Fruit fly (Drosophila melanogaster): ENCODE data around the gene CG6055.
A peak's percentile ranks its signal among the peaks of the same experiment; 100 is the strongest.

The CG6055 gene

dm6 chr2L:7505976-7506375 lies 39.6 kb downstream of the CG6055 start:
- TF ChIP-seq CG17806 (tag; optimal IDR thresholded peaks at IDR 0.05) (peak; percentile 27), Snoo (tag; optimal IDR thresholded peaks at IDR 0.05) (no peak), CG8159 (tag; optimal IDR thresholded peaks at IDR 0.05) (peak; percentile 45), CG8301 (tag; optimal IDR thresholded peaks at IDR 0.05) (peak; percentile 13), Pif1A (GFP tag; optimal IDR thresholded peaks at IDR 0.05) (no peak), CG10348 (GFP tag; IDR thresholded peaks at IDR 0.05) (no peak), CG14655 (GFP tag; optimal IDR thresholded peaks at IDR 0.05) (peak; percentile 22), Pif1B (GFP tag; optimal IDR thresholded peaks at IDR 0.05) (no peak), CG12605 (GFP tag; IDR thresholded peaks at IDR 0.05) (no peak), D1 (tag; optimal IDR thresholded peaks at IDR 0.05) (no peak), Ets98B (GFP tag; IDR thresholded peaks at IDR 0.05) (no peak)

dm6 chr2L:7507447-7507846 lies 41.1 kb downstream of the CG6055 start:
- TF ChIP-seq CG10348 (GFP tag; IDR thresholded peaks at IDR 0.05) (no peak), CG13204 (GFP tag; optimal IDR thresholded peaks at IDR 0.05) (no peak), Pif1A (GFP tag; optimal IDR thresholded peaks at IDR 0.05) (no peak), Ets98B (GFP tag; IDR thresholded peaks at IDR 0.05) (no peak), CG32121 (GFP tag; IDR thresholded peaks at IDR 0.05) (no peak), CG34367 (tag; optimal IDR thresholded peaks at IDR 0.05) (no peak), CG14655 (GFP tag; optimal IDR thresholded peaks at IDR 0.05) (no peak), fd96Ca (GFP tag; IDR thresholded peaks at IDR 0.05) (no peak), EcR (GFP tag; optimal IDR thresholded peaks at IDR 0.05) (no peak), CG12605 (GFP tag; IDR thresholded peaks at IDR 0.05) (no peak), CG8301 (tag; optimal IDR thresholded peaks at IDR 0.05) (no peak), Snoo (tag; optimal IDR thresholded peaks at IDR 0.05) (no peak)

dm6 chr2L:7508463-7508862 lies 42.1 kb downstream of the CG6055 start:
- TF ChIP-seq gl (tag; optimal IDR thresholded peaks at IDR 0.05) (no peak), CG34367 (tag; optimal IDR thresholded peaks at IDR 0.05) (no peak)

- TF ChIP-seq CG10348 (GFP tag; IDR thresholded peaks at IDR 0.05) (no peak), CG17806 (tag; optimal IDR thresholded peaks at IDR 0.05) (no peak), Snoo (tag; optimal IDR thresholded peaks at IDR 0.05) (no peak), CG13204 (GFP tag; optimal IDR thresholded peaks at IDR 0.05) (no peak), D1 (tag; optimal IDR thresholded peaks at IDR 0.05) (no peak), CG34367 (tag; optimal IDR thresholded peaks at IDR 0.05) (no peak), Pif1B (GFP tag; optimal IDR thresholded peaks at IDR 0.05) (no peak), CG8301 (tag; optimal IDR thresholded peaks at IDR 0.05) (no peak), CG9948 (tag; optimal IDR thresholded peaks at IDR 0.05) (no peak), EcR (GFP tag; optimal IDR thresholded peaks at IDR 0.05) (no peak), Ets98B (GFP tag; IDR thresholded peaks at IDR 0.05) (no peak), rn (GFP tag; IDR thresholded peaks at IDR 0.05) (no peak), Pif1A (GFP tag; optimal IDR thresholded peaks at IDR 0.05) (no peak), gl (tag; optimal IDR thresholded peaks at IDR 0.05) (no peak), CG14655 (GFP tag; optimal IDR thresholded peaks at IDR 0.05) (no peak), CG12605 (GFP tag; IDR thresholded peaks at IDR 0.05) (no peak), CG4496 (GFP tag; IDR thresholded peaks at IDR 0.05) (no peak), CG8159 (tag; optimal IDR thresholded peaks at IDR 0.05) (no peak)
Observed at dm6 chr2L:7508867-7509266, 42.5 kb downstream of the CG6055 start.

- peak; percentile 71 for TF ChIP-seq CG8159 (tag; optimal IDR thresholded peaks at IDR 0.05)
- peak; percentile 23 for TF ChIP-seq Pif1B (GFP tag; optimal IDR thresholded peaks at IDR 0.05)
- TF ChIP-seq Pif1A (GFP tag; optimal IDR thresholded peaks at IDR 0.05) = peak; percentile 65
- TF ChIP-seq CG12605 (GFP tag; IDR thresholded peaks at IDR 0.05) = peak; percentile 31; the same call in 1 of the 2 replicates
- peak; percentile 34 for TF ChIP-seq gl (tag; optimal IDR thresholded peaks at IDR 0.05)
- TF ChIP-seq CG8301 (tag; optimal IDR thresholded peaks at IDR 0.05) = peak; percentile 62
- TF ChIP-seq CG34367 (tag; optimal IDR thresholded peaks at IDR 0.05) = peak; percentile 23
- TF ChIP-seq CG32121 (GFP tag; IDR thresholded peaks at IDR 0.05) = peak; percentile 73
- TF ChIP-seq D1 (tag; optimal IDR thresholded peaks at IDR 0.05) = no peak
- peak; percentile 84 for TF ChIP-seq CG4496 (GFP tag; IDR thresholded peaks at IDR 0.05)
- peak; percentile 69 for TF ChIP-seq Ets98B (GFP tag; IDR thresholded peaks at IDR 0.05)
- TF ChIP-seq CG14655 (GFP tag; optimal IDR thresholded peaks at IDR 0.05) = peak; percentile 56
- TF ChIP-seq CG13204 (GFP tag; optimal IDR thresholded peaks at IDR 0.05) = no peak
- TF ChIP-seq Snoo (tag; optimal IDR thresholded peaks at IDR 0.05) = peak; percentile 45
- peak; percentile 55 for TF ChIP-seq CG15710 (tag; optimal IDR thresholded peaks at IDR 0.05)
- peak; percentile 72 for TF ChIP-seq fd96Ca (GFP tag; IDR thresholded peaks at IDR 0.05)
- peak; percentile 29 for TF ChIP-seq CG9948 (tag; optimal IDR thresholded peaks at IDR 0.05)
- no peak for TF ChIP-seq rn (GFP tag; IDR thresholded peaks at IDR 0.05)
- peak; percentile 63 for TF ChIP-seq CG17806 (tag; optimal IDR thresholded peaks at IDR 0.05)
- no peak for TF ChIP-seq CG10348 (GFP tag; IDR thresholded peaks at IDR 0.05)
- no peak for TF ChIP-seq EcR (GFP tag; optimal IDR thresholded peaks at IDR 0.05)
Observed at dm6 chr2L:7512860-7513259, 46.5 kb downstream of the CG6055 start.

dm6 chr2L:7513321-7514059 lies 47.1 kb downstream of the CG6055 start:
- TF ChIP-seq CG13204 (GFP tag; optimal IDR thresholded peaks at IDR 0.05) (no peak), CG32121 (GFP tag; IDR thresholded peaks at IDR 0.05) (peak; percentile 86), CG10348 (GFP tag; IDR thresholded peaks at IDR 0.05) (no peak), CG9948 (tag; optimal IDR thresholded peaks at IDR 0.05) (peak; percentile 47), EcR (GFP tag; optimal IDR thresholded peaks at IDR 0.05) (no peak), CG8159 (tag; optimal IDR thresholded peaks at IDR 0.05) (peak; percentile 62), Ets98B (GFP tag; IDR thresholded peaks at IDR 0.05) (peak; percentile 86), CG15710 (tag; optimal IDR thresholded peaks at IDR 0.05) (no peak), CG34367 (tag; optimal IDR thresholded peaks at IDR 0.05) (no peak), Snoo (tag; optimal IDR thresholded peaks at IDR 0.05) (no peak), CG17806 (tag; optimal IDR thresholded peaks at IDR 0.05) (peak; percentile 48), CG14655 (GFP tag; optimal IDR thresholded peaks at IDR 0.05) (peak; percentile 89), gl (tag; optimal IDR thresholded peaks at IDR 0.05) (peak; percentile 24), fd96Ca (GFP tag; IDR thresholded peaks at IDR 0.05) (peak; percentile 79), Pif1A (GFP tag; optimal IDR thresholded peaks at IDR 0.05) (peak; percentile 17), D1 (tag; optimal IDR thresholded peaks at IDR 0.05) (peak; percentile 16), CG8301 (tag; optimal IDR thresholded peaks at IDR 0.05) (peak; percentile 87), CG12605 (GFP tag; IDR thresholded peaks at IDR 0.05) (peak; percentile 38; the same call in 1 of the 2 replicates), CG4496 (GFP tag; IDR thresholded peaks at IDR 0.05) (peak; percentile 85; the same call in 2 of the 3 replicates), rn (GFP tag; IDR thresholded peaks at IDR 0.05) (peak; percentile 29; the same call in 1 of the 2 replicates), Pif1B (GFP tag; optimal IDR thresholded peaks at IDR 0.05) (no peak)
